Worm (Caenorhabditis elegans) whole organism, mixed stage, embryonic: ENCODE results near the gene srd-51.

ENCODE experiments used
- blmp-1 ChIP-seq: fragments of 150-350 bp; optimal IDR thresholded peaks from 2 replicates; lab custom pipeline; 2014; ENCODE audit warnings: missing biosample characterization, missing genetic modification characterization
- ceh-43 ChIP-seq: fragments of 200-800 bp; sonication (Bioruptor generic); optimal IDR thresholded peaks from 2 replicates; lab custom pipeline; 2018; ENCODE audit warnings: mild to moderate bottlenecking, missing genetic modification characterization, moderate library complexity, missing compliant biosample characterization
- elt-1 ChIP-seq: sonication (generic microtip); optimal IDR thresholded peaks from 2 replicates; lab custom pipeline; 2017; ENCODE audit warnings: missing genetic modification characterization, mild to moderate bottlenecking, missing compliant biosample characterization, antibody characterized with exemption, moderate library complexity, borderline replicate concordance; ENCODE audit not compliant: insufficient read depth
- elt-3 ChIP-seq: fragments of 150-350 bp; optimal IDR thresholded peaks from 2 replicates; lab custom pipeline; 2014; ENCODE audit warnings: missing biosample characterization, missing genetic modification characterization
- lin-13 ChIP-seq: fragments of 150-350 bp; optimal IDR thresholded peaks from 2 replicates; lab custom pipeline; 2014; ENCODE audit warnings: missing biosample characterization, missing genetic modification characterization
- lsy-2 ChIP-seq: fragments of 150-350 bp; optimal IDR thresholded peaks from 2 replicates; lab custom pipeline; 2014; ENCODE audit warnings: missing biosample characterization, missing genetic modification characterization
- nhr-237 ChIP-seq: fragments of 150-350 bp; optimal IDR thresholded peaks from 2 replicates; lab custom pipeline; 2014; ENCODE audit warnings: missing biosample characterization, missing genetic modification characterization
- nhr-76 ChIP-seq: sonication (generic microtip); optimal IDR thresholded peaks from 2 replicates; lab custom pipeline; 2017; ENCODE audit warnings: missing biosample characterization, missing genetic modification characterization
- pha-4 ChIP-seq: fragments of 150-350 bp; optimal IDR thresholded peaks from 2 replicates; lab custom pipeline; 2018; ENCODE audit warnings: missing biosample characterization, missing genetic modification reagents, missing genetic modification characterization
- snpc-4 ChIP-seq: fragments of 150-350 bp; optimal IDR thresholded peaks from 2 replicates; lab custom pipeline; 2014; ENCODE audit warnings: missing biosample characterization, missing genetic modification characterization
- unc-120 ChIP-seq: sonication (generic microtip); optimal IDR thresholded peaks from 2 replicates; lab custom pipeline; 2017; ENCODE audit warnings: missing genetic modification characterization, missing compliant biosample characterization; ENCODE audit not compliant: poor library complexity, severe bottlenecking
- unc-62 ChIP-seq: fragments of 150-350 bp; optimal IDR thresholded peaks from 2 replicates; lab custom pipeline; 2014; ENCODE audit warnings: missing biosample characterization, missing genetic modification reagents, missing genetic modification characterization
- ztf-11 ChIP-seq: fragments of 150-350 bp; optimal IDR thresholded peaks from 2 replicates; lab custom pipeline; 2014; ENCODE audit warnings: missing biosample characterization, missing genetic modification characterization

DNA sequence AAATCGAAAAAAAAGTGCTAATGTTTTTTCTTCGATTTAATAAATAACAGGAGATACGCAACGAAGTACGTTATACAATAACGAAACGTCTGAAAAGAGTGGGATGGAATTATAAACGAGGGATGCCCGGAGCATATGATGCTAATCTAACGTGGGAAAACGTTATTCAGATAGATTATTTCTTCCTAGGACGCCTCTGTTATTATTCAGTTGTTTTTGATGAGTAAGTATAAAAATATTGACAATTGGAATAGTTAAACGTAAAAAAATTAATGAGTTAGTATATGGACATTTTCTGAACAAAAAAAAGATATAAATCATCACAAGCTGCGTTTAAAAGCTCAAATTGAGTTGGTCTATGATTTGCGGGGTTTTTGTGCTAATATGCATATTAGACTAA, at the start of gene srd-51:
- TF ChIP-seq nhr-237 (tag; lab: Kevin White, UChicago) (no peak), snpc-4 (tag; lab: Kevin White, UChicago) (no peak), blmp-1 (no peak), pha-4 (tag; lab: Kevin White, UChicago) (no peak), elt-1 (tag; lab: Kevin White, UChicago) (no peak), ztf-11 (no peak), lsy-2 (tag; lab: Kevin White, UChicago) (no peak), ceh-43 (GFP tag; lab: Kevin White, UChicago) (no peak), lin-13 (tag; lab: Kevin White, UChicago) (no peak), nhr-76 (tag; lab: Kevin White, UChicago) (no peak), unc-62 (GFP tag; lab: Kevin White, UChicago) (no peak), unc-120 (tag; lab: Kevin White, UChicago) (no peak), elt-3 (tag; lab: Kevin White, UChicago) (no peak)
